Worm (Caenorhabditis elegans) whole organism, young adult: Measurements from ENCODE around the gene gmpr-1.

Experiments
- B0019.2 ChIP-seq: fragments of 200-800 bp; sonication (Bioruptor generic); conservative IDR thresholded peaks from 2 replicates; pipeline ENCODE4 v1.3.6; 2022; ENCODE audit warnings: missing genetic modification reagents, missing genetic modification characterization, missing compliant biosample characterization
- B0035.1 ChIP-seq: sonication (generic microtip); optimal IDR thresholded peaks from 2 replicates; lab custom pipeline; 2016; ENCODE audit warnings: missing genetic modification characterization, mild to moderate bottlenecking, missing compliant biosample characterization, missing genotype, missing genetic modification reagents
- F23B12.7 ChIP-seq: sonication (generic microtip); optimal IDR thresholded peaks from 2 replicates; lab custom pipeline; 2017; ENCODE audit warnings: missing genetic modification characterization, mild to moderate bottlenecking, missing compliant biosample characterization, antibody characterized with exemption, moderate library complexity; ENCODE audit not compliant: insufficient read depth
- F57A8.1 ChIP-seq: fragments of 200-800 bp; sonication (Bioruptor generic); optimal IDR thresholded peaks from 2 replicates; lab custom pipeline; 2018; ENCODE audit warnings: mild to moderate bottlenecking, missing genetic modification characterization, moderate library complexity, missing compliant biosample characterization
- F57C9.4 ChIP-seq: sonication (generic microtip); optimal IDR thresholded peaks from 2 replicates; lab custom pipeline; 2017; ENCODE audit warnings: mild to moderate bottlenecking, missing genetic modification characterization, missing compliant biosample characterization
- K11D2.4 ChIP-seq: fragments of 200-800 bp; sonication (Bioruptor generic); IDR thresholded peaks from 2 replicates; pipeline ENCODE4 v1.3.6; 2022; ENCODE audit warnings: missing genetic modification reagents, missing genetic modification characterization, missing compliant biosample characterization
- K12H6.12 ChIP-seq: fragments of 200-800 bp; sonication (Bioruptor generic); optimal IDR thresholded peaks from 2 replicates; lab custom pipeline; 2018; ENCODE audit warnings: mild to moderate bottlenecking, missing genetic modification characterization, missing compliant biosample characterization
- Y67H2A.10 ChIP-seq: fragments of 200-800 bp; sonication (Bioruptor generic); conservative IDR thresholded peaks from 2 replicates; pipeline ENCODE4 v1.3.6; 2022; ENCODE audit warnings: missing genetic modification reagents, missing genetic modification characterization, missing compliant biosample characterization
- ama-1 ChIP-seq, 3 experiments: fragments of 150-350 bp in 1 of 3; sonication (generic microtip) in 2 of 3; optimal IDR thresholded peaks; 2 replicates each; lab custom pipeline; 2014 to 2018; ENCODE audit warnings: missing biosample characterization in 2 of 3, missing genetic modification characterization in 2 of 3, missing genetic modification reagents in 2 of 3
- athp-1 ChIP-seq: sonication (generic microtip); optimal IDR thresholded peaks from 2 replicates; lab custom pipeline; 2017; ENCODE audit warnings: mild to moderate bottlenecking, missing genetic modification characterization, missing compliant biosample characterization
- attf-5 ChIP-seq: fragments of 200-800 bp; sonication (Bioruptor generic); optimal IDR thresholded peaks from 2 replicates; lab custom pipeline; 2018; ENCODE audit warnings: mild to moderate bottlenecking, missing genetic modification characterization, missing compliant biosample characterization
- attf-6 ChIP-seq: fragments of 200-800 bp; sonication (Bioruptor generic); IDR thresholded peaks from 2 replicates; pipeline ENCODE4 v1.3.6; 2022; ENCODE audit warnings: missing genetic modification reagents, missing genetic modification characterization, missing compliant biosample characterization
- bed-2 ChIP-seq: fragments of 200-800 bp; sonication (Bioruptor generic); IDR thresholded peaks from 2 replicates; pipeline ENCODE4 v1.3.6; 2022; ENCODE audit warnings: missing genetic modification reagents, missing genetic modification characterization, missing compliant biosample characterization
- cebp-1 ChIP-seq, 2 experiments: fragments of 200-800 bp in 1 of 2; sonication (Bioruptor generic) in 1 of 2; sonication (generic microtip) in 1 of 2; IDR thresholded peaks in 1 of 2; optimal IDR thresholded peaks in 1 of 2; 2 replicates each; pipeline versions ENCODE4 v1.3.6 to Lab custom; 2017 to 2022; ENCODE audit warnings: missing compliant biosample characterization in 2 of 2, missing genetic modification characterization in 2 of 2, mild to moderate bottlenecking in 1 of 2, missing genetic modification reagents in 1 of 2, moderate library complexity in 1 of 2
- ceh-27 ChIP-seq: fragments of 200-800 bp; sonication (Bioruptor generic); optimal IDR thresholded peaks from 2 replicates; lab custom pipeline; 2018; ENCODE audit warnings: mild to moderate bottlenecking, missing genetic modification characterization, moderate library complexity, missing compliant biosample characterization
- ceh-79 ChIP-seq: sonication (generic microtip); optimal IDR thresholded peaks from 2 replicates; lab custom pipeline; 2017; ENCODE audit warnings: mild to moderate bottlenecking, missing genetic modification characterization, missing compliant biosample characterization
- ceh-91 ChIP-seq: fragments of 200-800 bp; sonication (Bioruptor generic); IDR thresholded peaks from 2 replicates; pipeline ENCODE4 v1.3.6; 2022; ENCODE audit warnings: missing genetic modification reagents, missing genetic modification characterization, missing compliant biosample characterization
- efl-1 ChIP-seq: fragments of 150-350 bp; optimal IDR thresholded peaks from 2 replicates; lab custom pipeline; 2014; ENCODE audit warnings: missing biosample characterization, missing genetic modification reagents, missing genetic modification characterization
- egl-44 ChIP-seq: fragments of 200-800 bp; sonication (Bioruptor generic); IDR thresholded peaks from 2 replicates; pipeline ENCODE4 v1.3.6; 2022; ENCODE audit warnings: missing genetic modification reagents, missing genetic modification characterization, missing compliant biosample characterization
- ets-4 ChIP-seq: fragments of 200-800 bp; sonication (Bioruptor generic); optimal IDR thresholded peaks from 2 replicates; lab custom pipeline; 2018; ENCODE audit warnings: mild to moderate bottlenecking, missing genetic modification characterization, missing compliant biosample characterization
- him-1 ChIP-seq: sonication (generic microtip); optimal IDR thresholded peaks from 2 replicates; lab custom pipeline; 2016; ENCODE audit warnings: missing genotype, missing genetic modification reagents, missing genetic modification characterization, missing compliant biosample characterization
- hmg-20 ChIP-seq: fragments of 200-800 bp; sonication (Bioruptor generic); IDR thresholded peaks from 2 replicates; pipeline ENCODE4 v1.3.6; 2022; ENCODE audit warnings: missing genetic modification reagents, missing genetic modification characterization, missing compliant biosample characterization
- hsf-1 ChIP-seq: fragments of 200-800 bp; sonication (Bioruptor generic); IDR thresholded peaks from 2 replicates; pipeline ENCODE4 v1.3.6; 2022; ENCODE audit warnings: missing genetic modification reagents, missing genetic modification characterization, missing compliant biosample characterization
- lag-1 ChIP-seq: fragments of 200-800 bp; sonication (Bioruptor generic); IDR thresholded peaks from 2 replicates; pipeline ENCODE4 v1.3.6; 2022; ENCODE audit warnings: missing genetic modification reagents, missing genetic modification characterization, missing compliant biosample characterization
- let-607 ChIP-seq, 2 experiments: fragments of 200-800 bp in 1 of 2; sonication (Bioruptor generic) in 1 of 2; sonication (generic microtip) in 1 of 2; optimal IDR thresholded peaks; 2 replicates each; lab custom pipeline; 2016 to 2018; ENCODE audit warnings: mild to moderate bottlenecking in 2 of 2, missing compliant biosample characterization in 2 of 2, missing genetic modification characterization in 2 of 2, moderate library complexity in 2 of 2, missing genotype in 1 of 2
- lir-1 ChIP-seq: fragments of 200-800 bp; sonication (Bioruptor generic); conservative IDR thresholded peaks from 2 replicates; pipeline ENCODE4 v1.3.6; 2022; ENCODE audit warnings: missing genetic modification reagents, missing genetic modification characterization, missing compliant biosample characterization
- madf-3 ChIP-seq: fragments of 200-800 bp; sonication (Bioruptor generic); IDR thresholded peaks from 2 replicates; pipeline ENCODE4 v1.3.6; 2022; ENCODE audit warnings: missing genetic modification reagents, missing genetic modification characterization, missing compliant biosample characterization
- madf-6 ChIP-seq: fragments of 200-800 bp; sonication (Bioruptor generic); IDR thresholded peaks from 2 replicates; pipeline ENCODE4 v1.3.6; 2022; ENCODE audit warnings: missing genetic modification reagents, missing genetic modification characterization, missing compliant biosample characterization
- mcd-1 ChIP-seq: fragments of 200-800 bp; sonication (Bioruptor generic); IDR thresholded peaks from 2 replicates; pipeline ENCODE4 v1.3.6; 2022; ENCODE audit warnings: missing genetic modification reagents, missing genetic modification characterization, missing compliant biosample characterization
- mxl-1 ChIP-seq: sonication (generic microtip); optimal IDR thresholded peaks from 2 replicates; lab custom pipeline; 2016; ENCODE audit warnings: missing genetic modification characterization, missing compliant biosample characterization
- nfya-1 ChIP-seq: sonication (generic microtip); optimal IDR thresholded peaks from 2 replicates; lab custom pipeline; 2017; ENCODE audit warnings: antibody characterized with exemption, missing compliant biosample characterization, missing genetic modification characterization, borderline replicate concordance; ENCODE audit not compliant: insufficient read depth
- nfyb-1 ChIP-seq: fragments of 200-800 bp; sonication (Bioruptor generic); IDR thresholded peaks from 2 replicates; pipeline ENCODE4 v1.3.6; 2022; ENCODE audit warnings: missing genetic modification reagents, missing genetic modification characterization, missing compliant biosample characterization
- pbrm-1 ChIP-seq: fragments of 200-800 bp; sonication (Bioruptor generic); IDR thresholded peaks from 2 replicates; pipeline ENCODE4 v1.3.6; 2022; ENCODE audit warnings: missing genetic modification reagents, missing genetic modification characterization, missing compliant biosample characterization
- rec-8 ChIP-seq, 2 experiments: sonication (generic microtip); optimal IDR thresholded peaks; 2 replicates each; lab custom pipeline; 2016; ENCODE audit warnings: mild to moderate bottlenecking in 2 of 2, missing genetic modification characterization in 2 of 2, missing genetic modification reagents in 2 of 2, missing genotype in 2 of 2, missing biosample characterization in 1 of 2, missing compliant biosample characterization in 1 of 2, moderate library complexity in 1 of 2
- rpc-1 ChIP-seq, 2 experiments: fragments of 150-350 bp in 1 of 2; sonication (generic microtip) in 1 of 2; optimal IDR thresholded peaks; 2 replicates each; lab custom pipeline; 2014 to 2018; ENCODE audit warnings: missing biosample characterization in 1 of 2, missing genetic modification characterization in 1 of 2, missing genetic modification reagents in 1 of 2, missing genotype in 1 of 2
- sea-2 ChIP-seq: fragments of 200-800 bp; sonication (Bioruptor generic); IDR thresholded peaks from 2 replicates; pipeline ENCODE4 v1.3.6; 2022; ENCODE audit warnings: missing genetic modification characterization, missing compliant biosample characterization
- snpc-1.1 ChIP-seq: sonication (generic microtip); optimal IDR thresholded peaks from 2 replicates; lab custom pipeline; 2017; ENCODE audit warnings: missing genetic modification characterization, mild to moderate bottlenecking, missing compliant biosample characterization, antibody characterized with exemption, moderate library complexity, missing genotype, missing genetic modification reagents; ENCODE audit not compliant: insufficient read depth
- snpc-1.3 ChIP-seq: sonication (generic microtip); optimal IDR thresholded peaks from 2 replicates; lab custom pipeline; 2017; ENCODE audit warnings: missing genetic modification characterization, mild to moderate bottlenecking, missing compliant biosample characterization, antibody characterized with exemption, moderate library complexity, missing genotype, missing genetic modification reagents; ENCODE audit not compliant: insufficient read depth
- zim-3 ChIP-seq: sonication (generic microtip); optimal IDR thresholded peaks from 2 replicates; lab custom pipeline; 2017; ENCODE audit warnings: mild to moderate bottlenecking, missing genetic modification characterization, moderate library complexity, missing compliant biosample characterization
- ztf-25 ChIP-seq: fragments of 200-800 bp; sonication (Bioruptor generic); IDR thresholded peaks from 2 replicates; pipeline ENCODE4 v1.3.6; 2022; ENCODE audit warnings: missing genetic modification reagents, missing genetic modification characterization, missing compliant biosample characterization
- ztf-3 ChIP-seq: fragments of 200-800 bp; sonication (Bioruptor generic); optimal IDR thresholded peaks from 2 replicates; lab custom pipeline; 2018; ENCODE audit warnings: mild to moderate bottlenecking, missing genetic modification characterization, missing compliant biosample characterization

Gene gmpr-1

ce11 chrV:4357369-4357768 is 13.8 kb downstream of the gmpr-1 start:
- TF ChIP-seq cebp-1 (GFP tag; IDR thresholded peaks at IDR 0.05; lab: Robert Waterston, UW): peak; percentile 65; the same call in 1 of the 2 replicates
- peak; percentile 94 for TF ChIP-seq cebp-1 (tag; optimal IDR thresholded peaks at IDR 0.05; lab: Kevin White, UChicago)
- no peak for TF ChIP-seq attf-6 (GFP tag; lab: Robert Waterston, UW)

DNA sequence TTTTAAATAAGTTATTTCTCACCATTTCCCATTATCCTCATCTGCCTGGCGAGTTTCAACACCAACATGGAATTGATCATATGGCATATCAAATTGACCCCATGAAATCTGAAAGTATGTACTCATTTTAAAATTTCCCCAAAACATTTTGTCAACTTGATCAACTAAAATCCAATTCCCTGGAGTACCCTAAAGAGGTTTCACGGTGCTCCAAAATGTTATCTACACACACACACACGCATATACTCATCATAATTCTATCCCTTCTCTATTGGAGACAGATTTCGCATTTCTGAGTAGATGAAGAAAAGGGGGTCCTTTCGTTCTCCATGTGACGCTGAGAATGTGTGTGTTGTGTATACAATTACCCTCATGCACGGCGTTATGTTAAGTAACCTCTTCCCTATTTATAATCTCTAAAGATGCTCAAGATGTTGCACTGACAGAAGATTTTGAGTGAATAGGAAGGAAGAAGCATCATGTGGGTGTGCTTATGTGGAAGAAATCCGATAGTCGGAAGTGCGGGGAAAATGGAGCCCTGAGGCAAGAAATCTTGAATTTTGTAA is 15.1 kb downstream of the gmpr-1 start:
- TF ChIP-seq K11D2.4 (GFP tag; lab: Robert Waterston, UW) (no peak), K12H6.12 (tag; lab: Kevin White, UChicago) (no peak), hsf-1 (GFP tag; lab: Robert Waterston, UW) (no peak), lag-1 (no peak), mxl-1 (tag; lab: Kevin White, UChicago) (no peak)
- TF ChIP-seq, all 124 proteins: peak for 0

DNA sequence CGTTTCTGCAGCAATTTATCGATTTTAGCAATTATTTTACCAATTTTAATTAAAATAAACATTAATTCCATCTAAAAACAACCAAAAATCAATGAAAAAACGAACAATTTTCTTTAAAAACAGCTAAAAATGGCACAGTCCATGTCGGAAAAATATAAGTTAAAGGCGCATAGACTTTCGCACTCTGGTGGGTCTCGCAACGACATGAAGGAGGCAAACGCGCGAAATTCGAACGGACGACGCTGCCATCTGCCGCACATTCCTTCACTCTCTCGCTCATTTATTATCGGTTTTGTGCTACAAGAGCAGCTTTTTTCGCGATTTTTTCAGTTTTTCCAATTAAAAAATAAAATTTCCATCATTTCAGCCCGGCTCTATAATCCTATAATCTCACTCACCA is 24.4 kb downstream of the gmpr-1 start, which contains the start of gene mcm-7:
mcm-7 (plus strand) TSS at position 368 of the 400 bp plus-strand sequence.
- TF ChIP-seq lir-1 (GFP tag; lab: Robert Waterston, UW) (no peak), rpc-1 (optimal IDR thresholded peaks at IDR 0.05; lab: Kevin White, UChicago) (no peak), rpc-1 (tag; optimal IDR thresholded peaks at IDR 0.05; lab: Kevin White, UChicago) (no peak), bed-2 (GFP tag; lab: Robert Waterston, UW) (no peak), rec-8 (tag; optimal IDR thresholded peaks at IDR 0.05; lab: Kevin White, UChicago) (no peak), egl-44 (GFP tag; lab: Robert Waterston, UW) (no peak), ceh-79 (tag; lab: Kevin White, UChicago) (no peak), ceh-91 (GFP tag; lab: Robert Waterston, UW) (peak; percentile 74), snpc-1.1 (tag; lab: Kevin White, UChicago) (peak; percentile 30), hmg-20 (GFP tag; lab: Robert Waterston, UW) (no peak), let-607 (tag; optimal IDR thresholded peaks at IDR 0.05; lab: Kevin White, UChicago) (no peak), nfyb-1 (GFP tag; lab: Robert Waterston, UW) (no peak), F57A8.1 (GFP tag; lab: Kevin White, UChicago) (no peak), F57C9.4 (tag; lab: Kevin White, UChicago) (no peak), zim-3 (tag; lab: Kevin White, UChicago) (no peak), efl-1 (GFP tag; lab: Kevin White, UChicago) (peak; percentile 93), madf-6 (GFP tag; lab: Robert Waterston, UW) (peak; percentile 91), ztf-3 (GFP tag; lab: Kevin White, UChicago) (no peak), Y67H2A.10 (GFP tag; lab: Robert Waterston, UW) (no peak), pbrm-1 (GFP tag; lab: Robert Waterston, UW) (0 out of 2 replicates have a peak, but pooled peaks have one; percentile 47), B0019.2 (GFP tag; lab: Robert Waterston, UW) (no peak), sea-2 (GFP tag; lab: Robert Waterston, UW) (no peak), athp-1 (tag; lab: Kevin White, UChicago) (no peak), B0035.1 (tag; lab: Kevin White, UChicago) (no peak), ama-1 (optimal IDR thresholded peaks at IDR 0.05; lab: Kevin White, UChicago) (no peak), ama-1 (GFP tag; optimal IDR thresholded peaks at IDR 0.05; lab: Kevin White, UChicago) (no peak), nfya-1 (no peak), K12H6.12 (tag; lab: Kevin White, UChicago) (no peak), him-1 (tag; lab: Kevin White, UChicago) (no peak), attf-5 (GFP tag; lab: Kevin White, UChicago) (no peak), snpc-1.3 (peak; percentile 27), lag-1 (no peak), F23B12.7 (tag; lab: Kevin White, UChicago) (peak; percentile 45), cebp-1 (GFP tag; IDR thresholded peaks at IDR 0.05; lab: Robert Waterston, UW) (no peak), cebp-1 (tag; optimal IDR thresholded peaks at IDR 0.05; lab: Kevin White, UChicago) (peak; percentile 41), ztf-25 (GFP tag; lab: Robert Waterston, UW) (no peak), mcd-1 (GFP tag; lab: Robert Waterston, UW) (peak; percentile 51; the same call in 1 of the 2 replicates), ceh-27 (no peak), madf-3 (GFP tag; lab: Robert Waterston, UW) (no peak), ets-4 (no peak)
